Worm (Caenorhabditis elegans) whole organism, L2 larva: ENCODE measurements around the gene F44G4.6.

Experiments
- F13H6.1 ChIP-seq: sonication (generic microtip); optimal IDR thresholded peaks from 2 replicates; lab custom pipeline; 2016; ENCODE audit warnings: missing genetic modification characterization, missing compliant biosample characterization
- ceh-16 ChIP-seq: fragments of 150-350 bp; optimal IDR thresholded peaks from 2 replicates; lab custom pipeline; 2014; ENCODE audit warnings: missing biosample characterization, missing genetic modification characterization
- unc-39 ChIP-seq: fragments of 150-350 bp; optimal IDR thresholded peaks from 2 replicates; lab custom pipeline; 2014; ENCODE audit warnings: missing biosample characterization, missing genetic modification characterization
- unc-62 ChIP-seq: fragments of 150-350 bp; optimal IDR thresholded peaks from 2 replicates; lab custom pipeline; 2014; ENCODE audit warnings: missing biosample characterization, missing genetic modification reagents, missing genetic modification characterization
- ztf-11 ChIP-seq: sonication (generic microtip); optimal IDR thresholded peaks from 2 replicates; lab custom pipeline; 2017; ENCODE audit warnings: missing biosample characterization, missing genetic modification characterization

DNA sequence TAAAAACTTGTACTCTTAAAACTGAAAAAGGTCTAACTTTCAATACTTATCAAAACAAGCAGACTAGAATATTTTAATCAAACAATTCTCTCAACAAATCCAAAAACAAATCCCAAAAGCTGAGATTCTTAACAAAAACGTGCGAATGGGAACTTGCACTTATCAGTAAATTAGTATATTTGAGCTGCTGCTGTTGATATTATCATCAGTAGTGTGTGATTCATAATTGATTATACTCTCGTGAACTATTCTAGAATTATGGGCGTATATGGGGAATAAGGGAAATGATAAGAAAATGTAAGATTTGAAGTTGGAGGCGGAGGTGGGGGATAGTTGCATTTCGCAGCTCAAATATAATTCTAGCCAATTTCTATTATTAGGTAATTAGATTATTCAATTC is 12.6 kb upstream of the F44G4.6 start:
- no peak for TF ChIP-seq unc-62 (GFP tag; lab: Kevin White, UChicago)
- no peak for TF ChIP-seq unc-39
- no peak for TF ChIP-seq F13H6.1 (tag; lab: Kevin White, UChicago)
- no peak for TF ChIP-seq ceh-16 (tag; lab: Kevin White, UChicago)
- no peak for TF ChIP-seq ztf-11 (tag; lab: Kevin White, UChicago)
